Fruit fly (Drosophila melanogaster) whole organism, embryonic: ENCODE data around the gene CG14125.

Source experiments
- Atf6 ChIP-seq: fragments of 200-800 bp; sonication (Bioruptor generic); IDR thresholded peaks from 2 replicates; pipeline ENCODE4 v1.3.6; 2022; ENCODE audit warnings: missing biosample characterization, missing genetic modification characterization
- Bteb2 ChIP-seq: fragments of 200-800 bp; sonication (Bioruptor generic); optimal IDR thresholded peaks from 2 replicates; lab custom pipeline; 2016; ENCODE audit warnings: missing biosample characterization, missing genetic modification characterization
- CG10321 ChIP-seq: fragments of 200-800 bp; sonication (Bioruptor generic); IDR thresholded peaks from 2 replicates; pipeline ENCODE4 v1.3.6; 2022; ENCODE audit warnings: missing biosample characterization, missing genetic modification characterization
- CG10565 ChIP-seq: fragments of 200-800 bp; sonication (Bioruptor generic); optimal IDR thresholded peaks from 3 replicates; lab custom pipeline; 2016; ENCODE audit warnings: missing biosample characterization, mild to moderate bottlenecking, missing genetic modification characterization
- CG12744 ChIP-seq: fragments of 200-800 bp; sonication (Bioruptor generic); optimal IDR thresholded peaks from 2 replicates; lab custom pipeline; 2016; ENCODE audit warnings: missing biosample characterization, missing genetic modification characterization
- CG12942 ChIP-seq: fragments of 200-800 bp; sonication (Bioruptor generic); optimal IDR thresholded peaks from 3 replicates; lab custom pipeline; 2016; ENCODE audit warnings: missing biosample characterization, missing genetic modification characterization
- CG15011 ChIP-seq: fragments of 200-800 bp; sonication (Bioruptor generic); optimal IDR thresholded peaks from 3 replicates; lab custom pipeline; 2018; ENCODE audit warnings: missing biosample characterization, mild to moderate bottlenecking, missing genetic modification characterization
- CG15514 ChIP-seq: fragments of 200-800 bp; sonication (Bioruptor generic); optimal IDR thresholded peaks from 3 replicates; lab custom pipeline; 2017; ENCODE audit warnings: missing biosample characterization, missing genetic modification characterization, mild to moderate bottlenecking, moderate library complexity, missing genetic modification reagents
- CG17186 ChIP-seq: fragments of 200-800 bp; sonication (Bioruptor generic); optimal IDR thresholded peaks from 3 replicates; lab custom pipeline; 2017; ENCODE audit warnings: missing biosample characterization, missing genetic modification reagents, missing genetic modification characterization
- CG18476 ChIP-seq: fragments of 200-800 bp; sonication (Bioruptor generic); optimal IDR thresholded peaks from 2 replicates; lab custom pipeline; 2016; ENCODE audit warnings: missing biosample characterization, mild to moderate bottlenecking, missing genetic modification characterization
- CG2116 ChIP-seq: fragments of 200-800 bp; sonication (Bioruptor generic); optimal IDR thresholded peaks from 3 replicates; lab custom pipeline; 2018; ENCODE audit warnings: missing biosample characterization, mild to moderate bottlenecking, missing genetic modification characterization
- CG2202 ChIP-seq: fragments of 200-800 bp; sonication (Bioruptor generic); optimal IDR thresholded peaks from 2 replicates; lab custom pipeline; 2018; ENCODE audit warnings: missing biosample characterization, mild to moderate bottlenecking, missing genetic modification characterization
- CG6272 ChIP-seq: fragments of 200-800 bp; sonication (Bioruptor generic); IDR thresholded peaks from 2 replicates; pipeline ENCODE4 v1.3.6; 2022; ENCODE audit warnings: missing biosample characterization, missing genetic modification characterization
- CG7963 ChIP-seq: fragments of 200-800 bp; sonication (Bioruptor generic); IDR thresholded peaks from 3 replicates; pipeline ENCODE4 v1.3.6; 2022; ENCODE audit warnings: missing biosample characterization, missing genetic modification characterization; ENCODE audit not compliant: partially characterized antibody
- CG8388 ChIP-seq: fragments of 200-800 bp; sonication (Bioruptor generic); optimal IDR thresholded peaks from 2 replicates; lab custom pipeline; 2019; ENCODE audit warnings: missing biosample characterization, mild to moderate bottlenecking, missing genetic modification characterization, moderate library complexity
- CG8924 ChIP-seq: fragments of 200-800 bp; optimal IDR thresholded peaks from 3 replicates; lab custom pipeline; 2019; ENCODE audit warnings: missing biosample characterization, mild to moderate bottlenecking, missing genetic modification characterization, moderate library complexity
- CG9727 ChIP-seq: fragments of 200-800 bp; sonication (Bioruptor generic); optimal IDR thresholded peaks from 3 replicates; lab custom pipeline; 2017; ENCODE audit warnings: missing biosample characterization, mild to moderate bottlenecking, missing genetic modification characterization
- CoRest ChIP-seq: fragments of 200-800 bp; sonication (Bioruptor generic); optimal IDR thresholded peaks from 3 replicates; lab custom pipeline; 2018; ENCODE audit warnings: missing biosample characterization, mild to moderate bottlenecking, missing genetic modification characterization, moderate library complexity
- Doc3 ChIP-seq: fragments of 200-800 bp; sonication (Bioruptor generic); IDR thresholded peaks from 3 replicates; pipeline ENCODE4 v1.3.6; 2022; ENCODE audit warnings: missing biosample characterization, missing genetic modification characterization; ENCODE audit not compliant: partially characterized antibody
- Dp ChIP-seq: fragments of 200-800 bp; sonication (Bioruptor generic); optimal IDR thresholded peaks from 2 replicates; lab custom pipeline; 2018; ENCODE audit warnings: missing biosample characterization, mild to moderate bottlenecking, missing genetic modification characterization, moderate library complexity
- Dref ChIP-seq: fragments of 200-800 bp; sonication (Bioruptor generic); IDR thresholded peaks from 2 replicates; pipeline ENCODE4 v1.3.6; 2022; ENCODE audit warnings: missing biosample characterization, missing genetic modification characterization
- Ets65A ChIP-seq: fragments of 200-800 bp; sonication (Bioruptor generic); peaks from one replicate; lab custom pipeline; 2016; ENCODE audit warnings: missing biosample characterization, missing genetic modification characterization
- H2.0 ChIP-seq: fragments of 200-800 bp; sonication (Bioruptor generic); IDR thresholded peaks from 2 replicates; pipeline ENCODE4 v1.3.6; 2022; ENCODE audit warnings: missing biosample characterization, missing genetic modification characterization
- Hsf ChIP-seq: fragments of 200-800 bp; sonication (Bioruptor generic); optimal IDR thresholded peaks from 3 replicates; lab custom pipeline; 2016; ENCODE audit warnings: missing biosample characterization, missing genetic modification characterization
- MESR4 ChIP-seq: fragments of 200-800 bp; sonication (Bioruptor generic); optimal IDR thresholded peaks from 2 replicates; lab custom pipeline; 2018; ENCODE audit warnings: missing biosample characterization, mild to moderate bottlenecking, missing genetic modification characterization, moderate library complexity
- Mad ChIP-seq: fragments of 200-800 bp; sonication (Bioruptor generic); optimal IDR thresholded peaks from 2 replicates; lab custom pipeline; 2016; ENCODE audit warnings: missing biosample characterization, missing genetic modification characterization
- Myb ChIP-seq: fragments of 200-800 bp; sonication (Bioruptor generic); optimal IDR thresholded peaks from 2 replicates; lab custom pipeline; 2016; ENCODE audit warnings: missing biosample characterization, missing genetic modification characterization
- NC2α ChIP-seq: fragments of 200-800 bp; sonication (Bioruptor generic); optimal IDR thresholded peaks from 2 replicates; lab custom pipeline; 2016; ENCODE audit warnings: missing biosample characterization, missing genetic modification characterization
- NC2β ChIP-seq: fragments of 200-800 bp; sonication (Bioruptor generic); optimal IDR thresholded peaks from 2 replicates; lab custom pipeline; 2016; ENCODE audit warnings: missing biosample characterization, missing genetic modification characterization
- NFAT ChIP-seq: fragments of 200-800 bp; sonication (Bioruptor generic); IDR thresholded peaks from 2 replicates; pipeline ENCODE4 v1.3.6; 2022; ENCODE audit warnings: missing biosample characterization, missing genetic modification characterization
- Sin3A ChIP-seq: fragments of >200 bp; optimal IDR thresholded peaks from 2 replicates; lab custom pipeline; 2018
- Sox100B ChIP-seq: fragments of 200-800 bp; sonication (Bioruptor generic); optimal IDR thresholded peaks from 3 replicates; lab custom pipeline; 2018; ENCODE audit warnings: missing biosample characterization, mild to moderate bottlenecking, missing genetic modification characterization
- Taf1 ChIP-seq: fragments of 200-800 bp; sonication (Bioruptor generic); IDR thresholded peaks from 2 replicates; pipeline ENCODE4 v1.3.6; 2022; ENCODE audit warnings: missing biosample characterization, missing genetic modification characterization
- amos ChIP-seq: fragments of 200-800 bp; sonication (Bioruptor generic); IDR thresholded peaks from 2 replicates; pipeline ENCODE4 v1.3.6; 2022; ENCODE audit warnings: missing biosample characterization, missing genetic modification characterization; ENCODE audit not compliant: partially characterized antibody
- az2 ChIP-seq: fragments of 200-800 bp; sonication (Bioruptor generic); optimal IDR thresholded peaks from 3 replicates; lab custom pipeline; 2016; ENCODE audit warnings: missing biosample characterization, missing genetic modification characterization
- bbx ChIP-seq: fragments of 200-800 bp; sonication (Bioruptor generic); IDR thresholded peaks from 2 replicates; pipeline ENCODE4 v1.3.6; 2022; ENCODE audit warnings: missing biosample characterization, missing genetic modification characterization; ENCODE audit not compliant: partially characterized antibody
- bowl ChIP-seq: fragments of 200-800 bp; sonication (Bioruptor generic); IDR thresholded peaks from 2 replicates; pipeline ENCODE4 v1.3.6; 2022; ENCODE audit warnings: missing biosample characterization, missing genetic modification characterization
- chm ChIP-seq: fragments of 200-800 bp; sonication (Bioruptor generic); IDR thresholded peaks from 2 replicates; pipeline ENCODE4 v1.3.6; 2022; ENCODE audit warnings: missing biosample characterization, missing genetic modification characterization
- ci ChIP-seq: fragments of 200-800 bp; sonication (Bioruptor generic); IDR thresholded peaks from 3 replicates; pipeline ENCODE4 v1.3.6; 2022; ENCODE audit warnings: missing biosample characterization, missing genetic modification characterization
- dmrt11E ChIP-seq: fragments of 200-800 bp; sonication (Bioruptor generic); optimal IDR thresholded peaks from 3 replicates; lab custom pipeline; 2018; ENCODE audit warnings: missing biosample characterization, mild to moderate bottlenecking, missing genetic modification characterization, moderate library complexity
- fu2 ChIP-seq: fragments of 200-800 bp; sonication (Bioruptor generic); optimal IDR thresholded peaks from 2 replicates; lab custom pipeline; 2016; ENCODE audit warnings: missing biosample characterization, missing genetic modification characterization
- hbn ChIP-seq: fragments of 200-800 bp; sonication (Bioruptor generic); IDR thresholded peaks from 2 replicates; pipeline ENCODE4 v1.3.6; 2022; ENCODE audit warnings: missing biosample characterization, missing genetic modification characterization; ENCODE audit not compliant: partially characterized antibody
- jumu ChIP-seq: fragments of 200-800 bp; sonication (Bioruptor generic); optimal IDR thresholded peaks from 3 replicates; lab custom pipeline; 2016; ENCODE audit warnings: missing biosample characterization, missing genetic modification characterization
- lilli ChIP-seq: fragments of 200-800 bp; sonication (Bioruptor generic); optimal IDR thresholded peaks from 3 replicates; lab custom pipeline; 2016; ENCODE audit warnings: missing biosample characterization, missing genetic modification characterization
- nerfin-2 ChIP-seq: fragments of 200-800 bp; sonication (Bioruptor generic); IDR thresholded peaks from 2 replicates; pipeline ENCODE4 v1.3.6; 2022; ENCODE audit warnings: missing biosample characterization, missing genetic modification characterization; ENCODE audit not compliant: partially characterized antibody
- nmo ChIP-seq: fragments of 200-800 bp; sonication (Bioruptor generic); optimal IDR thresholded peaks from 2 replicates; lab custom pipeline; 2018; ENCODE audit warnings: missing biosample characterization, mild to moderate bottlenecking, missing genetic modification characterization, moderate library complexity
- sc ChIP-seq, 3 experiments: fragments of >200 bp in 2 of 3; fragments of 200-800 bp in 1 of 3; sonication (Bioruptor generic) in 1 of 3; optimal IDR thresholded peaks; 2 replicates in 2 of 3; 3 replicates in 1 of 3; lab custom pipeline; 2017; ENCODE audit warnings: mild to moderate bottlenecking in 1 of 3, missing biosample characterization in 1 of 3, missing genetic modification characterization in 1 of 3, missing genetic modification reagents in 1 of 3
- sna ChIP-seq: fragments of 200-800 bp; sonication (Bioruptor generic); IDR thresholded peaks from 2 replicates; pipeline ENCODE4 v1.3.6; 2022; ENCODE audit warnings: missing biosample characterization, missing genetic modification characterization; ENCODE audit not compliant: partially characterized antibody
- tap ChIP-seq: fragments of 200-800 bp; optimal IDR thresholded peaks from 3 replicates; lab custom pipeline; 2019; ENCODE audit warnings: missing biosample characterization, mild to moderate bottlenecking, missing genetic modification characterization, moderate library complexity
- tgo ChIP-seq: fragments of 200-800 bp; sonication (Bioruptor generic); IDR thresholded peaks from 3 replicates; pipeline ENCODE4 v1.3.6; 2022; ENCODE audit warnings: missing biosample characterization, missing genetic modification characterization
- trem ChIP-seq: fragments of 200-800 bp; optimal IDR thresholded peaks from 3 replicates; lab custom pipeline; 2019; ENCODE audit warnings: missing biosample characterization, mild to moderate bottlenecking, missing genetic modification characterization, moderate library complexity

Gene CG14125

DNA sequence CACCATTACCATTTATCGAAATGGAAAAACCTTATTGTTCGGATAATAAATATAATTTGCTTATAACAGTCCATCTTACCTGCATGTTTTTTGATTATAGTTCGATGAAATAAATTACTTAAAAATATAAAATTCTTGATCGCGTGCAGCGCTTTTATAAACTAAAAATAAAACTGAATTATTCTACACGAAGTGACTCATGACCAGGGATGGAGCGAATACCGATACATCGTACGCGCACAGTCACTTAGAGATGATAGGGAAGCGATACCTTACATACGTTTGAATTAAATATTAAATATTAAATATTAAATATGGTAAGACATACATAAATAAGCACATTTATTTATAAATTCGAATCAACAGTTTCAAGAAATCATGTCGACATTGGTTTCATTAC is 18.3 kb downstream of the CG14125 start, which contains the start of gene viaf (continued):
- no peak for TF ChIP-seq CG12744 (GFP tag; lab: Kevin White, UChicago)
- peak; percentile 45 for TF ChIP-seq Hsf (GFP tag; lab: Kevin White, UChicago)
- peak; percentile 6 for TF ChIP-seq NC2β (GFP tag; lab: Kevin White, UChicago)
- TF ChIP-seq CG10321: no peak
- peak; percentile 43 for TF ChIP-seq CG9727 (GFP tag; lab: Kevin White, UChicago)
- peak; percentile 67 for TF ChIP-seq trem
- peak; percentile 61 for TF ChIP-seq Dref (GFP tag; lab: Robert Waterston, UW)
- peak; percentile 63 for TF ChIP-seq nerfin-2
- peak; percentile 75 for TF ChIP-seq CG8924 (tag; lab: Kevin White, UChicago)
- peak; percentile 76 for TF ChIP-seq ci (GFP tag; lab: Robert Waterston, UW)
- TF ChIP-seq nmo (GFP tag; lab: Kevin White, UChicago): peak; percentile 73
- TF ChIP-seq MESR4: peak; percentile 76
- peak; percentile 42 for TF ChIP-seq CG12942 (GFP tag; lab: Kevin White, UChicago)
- TF ChIP-seq lilli (GFP tag; lab: Kevin White, UChicago): peak; percentile 61
- peak; percentile 96 for TF ChIP-seq amos (GFP tag; lab: Robert Waterston, UW)
- peak; percentile 94 for TF ChIP-seq sna
- no peak for TF ChIP-seq bowl (GFP tag; lab: Robert Waterston, UW)
- peak; percentile 55 for TF ChIP-seq dmrt11E
- no peak for TF ChIP-seq Mad (GFP tag; lab: Kevin White, UChicago)
- TF ChIP-seq CG17186 (GFP tag; lab: Kevin White, UChicago): peak; percentile 82
- TF ChIP-seq chm (GFP tag; lab: Robert Waterston, UW): no peak
- TF ChIP-seq Bteb2 (GFP tag; lab: Kevin White, UChicago): no peak
- peak; percentile 29; the same call in 2 of the 3 replicates for TF ChIP-seq tgo (GFP tag; lab: Robert Waterston, UW)
- TF ChIP-seq CG2202: no peak
- TF ChIP-seq NFAT (GFP tag; lab: Robert Waterston, UW): peak; percentile 64
- TF ChIP-seq fu2 (GFP tag; lab: Kevin White, UChicago): no peak
- TF ChIP-seq sc (optimal IDR thresholded peaks at IDR 0.05; lab: Kevin White, UChicago): no peak
- no peak for TF ChIP-seq sc (GFP tag; optimal IDR thresholded peaks at IDR 0.05; lab: Kevin White, UChicago)
- peak; percentile 34 for TF ChIP-seq CG6272 (GFP tag; lab: Robert Waterston, UW)
- peak; percentile 83 for TF ChIP-seq CG15514 (GFP tag; lab: Kevin White, UChicago)
- peak; percentile 60 for TF ChIP-seq CoRest (tag; lab: Kevin White, UChicago)
- no peak for TF ChIP-seq Sox100B (GFP tag; lab: Kevin White, UChicago)
- peak; percentile 43 for TF ChIP-seq Dp
- no peak for TF ChIP-seq NC2α (GFP tag; lab: Kevin White, UChicago)
- no peak for TF ChIP-seq Sin3A (lab: Kevin White, UChicago)
- TF ChIP-seq bbx (GFP tag; lab: Robert Waterston, UW): peak; percentile 96
- TF ChIP-seq CG8388 (GFP tag; lab: Kevin White, UChicago): no peak
- TF ChIP-seq CG18476 (GFP tag; lab: Kevin White, UChicago): no peak
- TF ChIP-seq Doc3 (GFP tag; lab: Robert Waterston, UW): peak; percentile 91
- TF ChIP-seq Taf1 (GFP tag; lab: Robert Waterston, UW): no peak; the same call in 1 of the 2 replicates
- peak; percentile 86 for TF ChIP-seq Ets65A (GFP tag; lab: Kevin White, UChicago)
- TF ChIP-seq CG10565 (GFP tag; lab: Kevin White, UChicago): no peak
- TF ChIP-seq tap (tag; lab: Kevin White, UChicago): no peak
- TF ChIP-seq az2 (GFP tag; lab: Kevin White, UChicago): peak; percentile 53
- TF ChIP-seq H2.0 (GFP tag; lab: Robert Waterston, UW): peak; percentile 42; the same call in 1 of the 2 replicates
- peak; percentile 58 for TF ChIP-seq CG2116 (GFP tag; lab: Kevin White, UChicago)
- TF ChIP-seq CG15011 (GFP tag; lab: Kevin White, UChicago): no peak
- TF ChIP-seq jumu (GFP tag; lab: Kevin White, UChicago): no peak
- no peak for TF ChIP-seq Atf6 (GFP tag; lab: Robert Waterston, UW)
- TF ChIP-seq hbn: peak; percentile 85
- peak; percentile 92 for TF ChIP-seq CG7963
- peak; percentile 17 for TF ChIP-seq Myb
